Fruit fly (Drosophila melanogaster) whole organism, embryonic: ENCODE measurements around the gene Osi16.

Source experiments
- BEAF-32 ChIP-seq: fragments of 200-800 bp; sonication (Bioruptor generic); optimal IDR thresholded peaks from 3 replicates; lab custom pipeline; 2017; ENCODE audit warnings: missing biosample characterization, missing genetic modification characterization, mild to moderate bottlenecking, moderate library complexity, missing genetic modification reagents
- Bgb ChIP-seq: fragments of 200-800 bp; sonication (Bioruptor generic); IDR thresholded peaks from 2 replicates; pipeline ENCODE4 v1.3.6; 2022; ENCODE audit warnings: missing biosample characterization, missing genetic modification characterization; ENCODE audit not compliant: partially characterized antibody
- CG11504 ChIP-seq: fragments of 200-800 bp; sonication (Bioruptor generic); optimal IDR thresholded peaks from 3 replicates; lab custom pipeline; 2019; ENCODE audit warnings: missing biosample characterization, mild to moderate bottlenecking, missing genetic modification characterization, moderate library complexity
- CG11560 ChIP-seq: fragments of 200-800 bp; sonication (Bioruptor generic); IDR thresholded peaks from 3 replicates; pipeline ENCODE4 v1.3.6; 2022; ENCODE audit warnings: missing biosample characterization, missing genetic modification characterization
- CG14710 ChIP-seq: fragments of 200-800 bp; sonication (Bioruptor generic); optimal IDR thresholded peaks from 3 replicates; lab custom pipeline; 2019; ENCODE audit warnings: missing biosample characterization, mild to moderate bottlenecking, missing genetic modification characterization, moderate library complexity
- CG1529 ChIP-seq: fragments of 200-800 bp; sonication (Bioruptor generic); optimal IDR thresholded peaks from 3 replicates; lab custom pipeline; 2018; ENCODE audit warnings: missing biosample characterization, missing genetic modification characterization
- CG15514 ChIP-seq: fragments of 200-800 bp; sonication (Bioruptor generic); optimal IDR thresholded peaks from 3 replicates; lab custom pipeline; 2017; ENCODE audit warnings: missing biosample characterization, missing genetic modification characterization, mild to moderate bottlenecking, moderate library complexity, missing genetic modification reagents
- CG15601 ChIP-seq: fragments of 200-800 bp; sonication (Bioruptor generic); optimal IDR thresholded peaks from 3 replicates; lab custom pipeline; 2019; ENCODE audit warnings: missing biosample characterization, mild to moderate bottlenecking, missing genetic modification characterization, moderate library complexity
- CG1603 ChIP-seq: fragments of 200-800 bp; sonication (Bioruptor generic); optimal IDR thresholded peaks from 2 replicates; lab custom pipeline; 2019; ENCODE audit warnings: missing biosample characterization, mild to moderate bottlenecking, missing genetic modification characterization, moderate library complexity
- CG18476 ChIP-seq: fragments of 200-800 bp; sonication (Bioruptor generic); optimal IDR thresholded peaks from 2 replicates; lab custom pipeline; 2016; ENCODE audit warnings: missing biosample characterization, mild to moderate bottlenecking, missing genetic modification characterization
- CG2129 ChIP-seq: fragments of 200-800 bp; sonication (Bioruptor generic); IDR thresholded peaks from 2 replicates; pipeline ENCODE4 v1.3.6; 2022; ENCODE audit warnings: missing biosample characterization, missing genetic modification characterization; ENCODE audit not compliant: partially characterized antibody
- CG2712 ChIP-seq: fragments of 200-800 bp; optimal IDR thresholded peaks from 3 replicates; lab custom pipeline; 2019; ENCODE audit warnings: missing biosample characterization, mild to moderate bottlenecking, missing genetic modification characterization, moderate library complexity
- CG2889 ChIP-seq: fragments of 200-800 bp; sonication (Bioruptor generic); IDR thresholded peaks from 3 replicates; pipeline ENCODE4 v1.3.6; 2022; ENCODE audit warnings: missing biosample characterization, missing genetic modification characterization
- CG30020 ChIP-seq: fragments of 200-800 bp; optimal IDR thresholded peaks from 2 replicates; lab custom pipeline; 2019; ENCODE audit warnings: missing biosample characterization, mild to moderate bottlenecking, missing genetic modification characterization, moderate library complexity
- CG31441 ChIP-seq: fragments of 200-800 bp; sonication (Bioruptor generic); IDR thresholded peaks from 2 replicates; pipeline ENCODE4 v1.3.6; 2022; ENCODE audit warnings: missing biosample characterization, missing genetic modification characterization
- CG34224 ChIP-seq: fragments of 200-800 bp; sonication (Bioruptor generic); IDR thresholded peaks from 3 replicates; pipeline ENCODE4 v1.3.6; 2022; ENCODE audit warnings: missing biosample characterization, missing genetic modification characterization; ENCODE audit not compliant: partially characterized antibody
- CG6791 ChIP-seq: fragments of 200-800 bp; sonication (Bioruptor generic); IDR thresholded peaks from 3 replicates; pipeline ENCODE4 v1.3.6; 2022; ENCODE audit warnings: missing biosample characterization, missing genetic modification characterization; ENCODE audit not compliant: partially characterized antibody
- CG7963 ChIP-seq: fragments of 200-800 bp; sonication (Bioruptor generic); IDR thresholded peaks from 3 replicates; pipeline ENCODE4 v1.3.6; 2022; ENCODE audit warnings: missing biosample characterization, missing genetic modification characterization; ENCODE audit not compliant: partially characterized antibody
- CG8359 ChIP-seq: fragments of 200-800 bp; sonication (Bioruptor generic); optimal IDR thresholded peaks from 2 replicates; lab custom pipeline; 2017; ENCODE audit warnings: missing biosample characterization, mild to moderate bottlenecking, missing genetic modification characterization, borderline replicate concordance
- CHES-1-like ChIP-seq: fragments of 200-800 bp; sonication (Bioruptor generic); optimal IDR thresholded peaks from 2 replicates; lab custom pipeline; 2016; ENCODE audit warnings: missing biosample characterization, missing genetic modification characterization
- Dp ChIP-seq: fragments of 200-800 bp; sonication (Bioruptor generic); optimal IDR thresholded peaks from 2 replicates; lab custom pipeline; 2018; ENCODE audit warnings: missing biosample characterization, mild to moderate bottlenecking, missing genetic modification characterization, moderate library complexity
- HLH4C ChIP-seq: fragments of 200-800 bp; sonication (Bioruptor generic); IDR thresholded peaks from 3 replicates; pipeline ENCODE4 v1.3.6; 2022; ENCODE audit warnings: missing biosample characterization, missing genetic modification characterization; ENCODE audit not compliant: partially characterized antibody
- HmgZ ChIP-seq: fragments of 200-800 bp; sonication (Bioruptor generic); optimal IDR thresholded peaks from 2 replicates; lab custom pipeline; 2018; ENCODE audit warnings: missing biosample characterization, mild to moderate bottlenecking, missing genetic modification characterization
- MBD-R2 ChIP-seq: fragments of 200-800 bp; sonication (Bioruptor generic); IDR thresholded peaks from 2 replicates; pipeline ENCODE4 v1.3.6; 2022; ENCODE audit warnings: missing biosample characterization, missing genetic modification characterization
- Opbp ChIP-seq: fragments of 200-800 bp; sonication (Bioruptor generic); IDR thresholded peaks from 3 replicates; pipeline ENCODE4 v1.3.6; 2022; ENCODE audit warnings: missing biosample characterization, missing genetic modification characterization; ENCODE audit not compliant: partially characterized antibody
- Pdp1 ChIP-seq, 2 experiments: fragments of 200-800 bp; sonication (Bioruptor generic); optimal IDR thresholded peaks; 3 replicates each; lab custom pipeline; 2016; ENCODE audit warnings: missing biosample characterization in 2 of 2, missing genetic modification characterization in 2 of 2, mild to moderate bottlenecking in 1 of 2, moderate library complexity in 1 of 2
- TFAM ChIP-seq: fragments of 200-800 bp; sonication (Bioruptor generic); optimal IDR thresholded peaks from 2 replicates; lab custom pipeline; 2017; ENCODE audit warnings: missing biosample characterization, missing genetic modification characterization, inconsistent platforms
- ato ChIP-seq: fragments of 200-800 bp; sonication (Bioruptor generic); IDR thresholded peaks from 2 replicates; pipeline ENCODE4 v1.3.6; 2022; ENCODE audit warnings: missing biosample characterization, missing genetic modification characterization; ENCODE audit not compliant: partially characterized antibody
- bbx ChIP-seq: fragments of 200-800 bp; sonication (Bioruptor generic); IDR thresholded peaks from 2 replicates; pipeline ENCODE4 v1.3.6; 2022; ENCODE audit warnings: missing biosample characterization, missing genetic modification characterization; ENCODE audit not compliant: partially characterized antibody
- chinmo ChIP-seq: fragments of 200-800 bp; sonication (Bioruptor generic); IDR thresholded peaks from 4 replicates; pipeline ENCODE4 v1.3.6; 2022; ENCODE audit warnings: missing biosample characterization, missing genetic modification characterization; ENCODE audit not compliant: partially characterized antibody
- ci ChIP-seq: fragments of 200-800 bp; sonication (Bioruptor generic); IDR thresholded peaks from 3 replicates; pipeline ENCODE4 v1.3.6; 2022; ENCODE audit warnings: missing biosample characterization, missing genetic modification characterization
- da ChIP-seq: fragments of 200-800 bp; sonication (Bioruptor generic); optimal IDR thresholded peaks from 2 replicates; lab custom pipeline; 2016; ENCODE audit warnings: missing biosample characterization, missing genetic modification characterization
- dm ChIP-seq: fragments of 200-800 bp; sonication (Bioruptor generic); optimal IDR thresholded peaks from 3 replicates; lab custom pipeline; 2016; ENCODE audit warnings: missing biosample characterization, missing genetic modification characterization
- gfzf ChIP-seq: fragments of 200-800 bp; sonication (Bioruptor generic); optimal IDR thresholded peaks from 2 replicates; lab custom pipeline; 2016; ENCODE audit warnings: missing biosample characterization, mild to moderate bottlenecking, missing genetic modification characterization, moderate library complexity
- hbn ChIP-seq: fragments of 200-800 bp; sonication (Bioruptor generic); IDR thresholded peaks from 2 replicates; pipeline ENCODE4 v1.3.6; 2022; ENCODE audit warnings: missing biosample characterization, missing genetic modification characterization; ENCODE audit not compliant: partially characterized antibody
- jing ChIP-seq: fragments of 200-800 bp; sonication (Bioruptor generic); optimal IDR thresholded peaks from 2 replicates; lab custom pipeline; 2018; ENCODE audit warnings: missing biosample characterization, mild to moderate bottlenecking, missing genetic modification characterization
- jumu ChIP-seq: fragments of 200-800 bp; sonication (Bioruptor generic); optimal IDR thresholded peaks from 3 replicates; lab custom pipeline; 2016; ENCODE audit warnings: missing biosample characterization, missing genetic modification characterization
- knrl ChIP-seq: fragments of 200-800 bp; sonication (Bioruptor generic); IDR thresholded peaks from 3 replicates; pipeline ENCODE4 v1.3.6; 2022; ENCODE audit warnings: missing biosample characterization, missing genetic modification characterization; ENCODE audit not compliant: partially characterized antibody
- lilli ChIP-seq: fragments of 200-800 bp; sonication (Bioruptor generic); optimal IDR thresholded peaks from 3 replicates; lab custom pipeline; 2016; ENCODE audit warnings: missing biosample characterization, missing genetic modification characterization
- nerfin-2 ChIP-seq: fragments of 200-800 bp; sonication (Bioruptor generic); IDR thresholded peaks from 2 replicates; pipeline ENCODE4 v1.3.6; 2022; ENCODE audit warnings: missing biosample characterization, missing genetic modification characterization; ENCODE audit not compliant: partially characterized antibody
- phol ChIP-seq: fragments of 200-800 bp; sonication (Bioruptor generic); optimal IDR thresholded peaks from 3 replicates; lab custom pipeline; 2018; ENCODE audit warnings: missing biosample characterization, mild to moderate bottlenecking, missing genetic modification characterization, moderate library complexity
- pzg ChIP-seq: fragments of 200-800 bp; sonication (Bioruptor generic); optimal IDR thresholded peaks from 3 replicates; lab custom pipeline; 2018; ENCODE audit warnings: missing biosample characterization, mild to moderate bottlenecking, missing genetic modification characterization, moderate library complexity
- sens ChIP-seq: fragments of 200-800 bp; sonication (Bioruptor generic); peaks from one replicate; lab custom pipeline; 2016; ENCODE audit warnings: missing biosample characterization, missing genetic modification characterization
- seq ChIP-seq: fragments of 200-800 bp; sonication (Bioruptor generic); IDR thresholded peaks from 2 replicates; pipeline ENCODE4 v1.3.6; 2022; ENCODE audit warnings: missing biosample characterization, missing genetic modification characterization
- sna ChIP-seq: fragments of 200-800 bp; sonication (Bioruptor generic); IDR thresholded peaks from 2 replicates; pipeline ENCODE4 v1.3.6; 2022; ENCODE audit warnings: missing biosample characterization, missing genetic modification characterization; ENCODE audit not compliant: partially characterized antibody
- trem ChIP-seq: fragments of 200-800 bp; optimal IDR thresholded peaks from 3 replicates; lab custom pipeline; 2019; ENCODE audit warnings: missing biosample characterization, mild to moderate bottlenecking, missing genetic modification characterization, moderate library complexity
- unc-4 ChIP-seq: fragments of 200-800 bp; sonication (Bioruptor generic); IDR thresholded peaks from 2 replicates; pipeline ENCODE4 v1.3.6; 2022; ENCODE audit warnings: missing biosample characterization, missing genetic modification characterization; ENCODE audit not compliant: partially characterized antibody
- zen2 ChIP-seq: fragments of 200-800 bp; sonication (Bioruptor generic); IDR thresholded peaks from 3 replicates; pipeline ENCODE4 v1.3.6; 2022; ENCODE audit warnings: missing biosample characterization, missing genetic modification characterization; ENCODE audit not compliant: partially characterized antibody

Gene Osi16

DNA sequence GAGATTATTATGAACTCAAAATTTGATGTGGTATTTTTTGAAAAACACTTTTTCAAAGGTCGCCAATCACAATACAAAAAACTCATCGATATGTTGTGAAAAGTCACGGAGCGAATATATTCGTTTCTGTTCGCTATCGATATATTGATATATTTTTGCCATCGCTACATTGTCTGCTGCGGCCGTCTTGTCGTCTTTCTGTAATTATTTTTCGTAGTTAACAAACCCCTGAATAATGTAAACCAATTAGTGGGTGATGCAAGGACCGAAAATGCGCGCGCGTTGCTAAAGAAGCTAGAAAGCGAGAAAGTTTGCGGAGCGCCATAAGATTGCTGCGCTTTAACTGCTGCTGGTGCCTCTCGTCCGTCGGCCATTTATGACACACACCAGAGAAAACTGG, 45.7 kb downstream of the Osi16 start, which contains the start of gene Pak (continued):
- TF ChIP-seq ci (GFP tag; lab: Robert Waterston, UW), result 0 out of 3 replicates have a peak, but pooled peaks have one; percentile 20
- peak; percentile 45; the same call in 1 of the 2 replicates for TF ChIP-seq CG31441
- peak; percentile 90 for TF ChIP-seq HLH4C (GFP tag; lab: Robert Waterston, UW)
- TF ChIP-seq sens (GFP tag; lab: Kevin White, UChicago), result peak; percentile 80
- peak; percentile 16 for TF ChIP-seq CG1529 (GFP tag; lab: Kevin White, UChicago)
- peak; percentile 93 for TF ChIP-seq bbx (GFP tag; lab: Robert Waterston, UW)
- TF ChIP-seq knrl (GFP tag; lab: Robert Waterston, UW), result peak; percentile 95
- peak; percentile 96 for TF ChIP-seq Opbp (GFP tag; lab: Robert Waterston, UW)
- TF ChIP-seq CHES-1-like, result peak; percentile 11
- TF ChIP-seq CG2889, result no peak
- peak; percentile 57 for TF ChIP-seq phol (tag; lab: Kevin White, UChicago)
- TF ChIP-seq ato (GFP tag; lab: Robert Waterston, UW), result peak; percentile 93
- peak; percentile 86 for TF ChIP-seq CG34224 (GFP tag; lab: Robert Waterston, UW)
- TF ChIP-seq jumu, result peak; percentile 1
- peak; percentile 90 for TF ChIP-seq zen2 (GFP tag; lab: Robert Waterston, UW)
- peak; percentile 13 for TF ChIP-seq dm
- peak; percentile 3 for TF ChIP-seq CG15601
- TF ChIP-seq nerfin-2 (GFP tag; lab: Robert Waterston, UW), result peak; percentile 82
- peak; percentile 54 for TF ChIP-seq trem
- no peak for TF ChIP-seq CG18476 (GFP tag; lab: Kevin White, UChicago)
- TF ChIP-seq sna, result peak; percentile 92
- TF ChIP-seq lilli (GFP tag; lab: Kevin White, UChicago), result peak; percentile 31
- peak; percentile 77 for TF ChIP-seq pzg (GFP tag; lab: Kevin White, UChicago)
- no peak for TF ChIP-seq CG8359 (GFP tag; lab: Kevin White, UChicago)
- no peak for TF ChIP-seq TFAM
- TF ChIP-seq hbn (GFP tag; lab: Robert Waterston, UW), result peak; percentile 89
- peak; percentile 57 for TF ChIP-seq CG30020 (tag; lab: Kevin White, UChicago)
- TF ChIP-seq seq (GFP tag; lab: Robert Waterston, UW), result no peak
- peak; percentile 95 for TF ChIP-seq BEAF-32 (GFP tag; lab: Kevin White, UChicago)
- peak; percentile 4 for TF ChIP-seq CG11504
- peak; percentile 96 for TF ChIP-seq CG6791
- peak; percentile 89 for TF ChIP-seq CG7963
- peak; percentile 76 for TF ChIP-seq CG2129 (GFP tag; lab: Robert Waterston, UW)
- peak; percentile 43 for TF ChIP-seq CG14710 (tag; lab: Kevin White, UChicago)
- peak; percentile 96 for TF ChIP-seq Bgb
- peak; percentile 89; the same call in 2 of the 4 replicates for TF ChIP-seq chinmo (GFP tag; lab: Robert Waterston, UW)
- TF ChIP-seq CG2712 (tag; lab: Kevin White, UChicago), result peak; percentile 36
- no peak for TF ChIP-seq jing (GFP tag; lab: Kevin White, UChicago)
- TF ChIP-seq CG15514 (GFP tag; lab: Kevin White, UChicago), result peak; percentile 58
- no peak for TF ChIP-seq Pdp1 (GFP tag; optimal IDR thresholded peaks at IDR 0.05; lab: Kevin White, UChicago)
- TF ChIP-seq CG11560 (tag; lab: Robert Waterston, UW), result peak; percentile 97
- peak; percentile 72 for TF ChIP-seq MBD-R2 (GFP tag; lab: Robert Waterston, UW)
- TF ChIP-seq da (GFP tag; lab: Kevin White, UChicago), result peak; percentile 11
- peak; percentile 56 for TF ChIP-seq gfzf
- peak; percentile 68 for TF ChIP-seq CG1603 (tag; lab: Kevin White, UChicago)
- peak; percentile 94 for TF ChIP-seq unc-4 (GFP tag; lab: Robert Waterston, UW)
- TF ChIP-seq Dp (GFP tag; lab: Kevin White, UChicago), result peak; percentile 64
- TF ChIP-seq HmgZ, result peak; percentile 33
